Fruit fly (Drosophila melanogaster): ENCODE data around the gene Cyp313a2.

Cyp313a2 gene

dm6 chr3R:12244468-12245060 lies 7.9 kb upstream of the Cyp313a2 start:
- TF ChIP-seq CTCF (optimal IDR thresholded peaks at IDR 0.05) = no peak
- TF ChIP-seq CG8478 (optimal IDR thresholded peaks at IDR 0.05) = no peak

dm6 chr3R:12239166-12239565 lies 2.5 kb upstream of the Cyp313a2 start, which contains the start of gene Cyp313a3:
TSS of gene Cyp313a3 (minus strand) at chr3R:12239266.
- TF ChIP-seq CTCF (optimal IDR thresholded peaks at IDR 0.05) (no peak), CG8478 (optimal IDR thresholded peaks at IDR 0.05) (no peak)

dm6 chr3R:12234584-12234983 lies 2.1 kb downstream of the Cyp313a2 start, which contains the start of gene Cyp313a5:
TSS of gene Cyp313a5 (minus strand) at chr3R:12234684.
- TF ChIP-seq CG8478 (optimal IDR thresholded peaks at IDR 0.05) (no peak), CTCF (optimal IDR thresholded peaks at IDR 0.05) (no peak)

dm6 chr3R:12232629-12233028 lies 4.1 kb downstream of the Cyp313a2 start, which contains the start of gene Pglym87:
TSS of gene Pglym87 (minus strand) at chr3R:12232729.
- TF ChIP-seq CTCF (optimal IDR thresholded peaks at IDR 0.05) (no peak), CG8478 (optimal IDR thresholded peaks at IDR 0.05) (no peak)

- TF ChIP-seq CG8478 (optimal IDR thresholded peaks at IDR 0.05) (no peak), CTCF (optimal IDR thresholded peaks at IDR 0.05) (no peak)
Observed at dm6 chr3R:12229113-12229512, 7.6 kb downstream of the Cyp313a2 start, which contains the start of gene CG3916. TSS of gene CG3916 (plus strand) at chr3R:12229413.

dm6 chr3R:12226239-12226638 lies 10.5 kb downstream of the Cyp313a2 start, which contains the start of gene CG12256:
TSS of gene CG12256 (minus strand) at chr3R:12226339.
- TF ChIP-seq CG8478 (optimal IDR thresholded peaks at IDR 0.05) = no peak
- TF ChIP-seq CTCF (optimal IDR thresholded peaks at IDR 0.05) = no peak

dm6 chr3R:12224919-12225318 lies 11.8 kb downstream of the Cyp313a2 start, which contains the start of gene CG17404:
TSS of gene CG17404 (minus strand) at chr3R:12225019.
- TF ChIP-seq CG8478 (optimal IDR thresholded peaks at IDR 0.05) (no peak), CTCF (optimal IDR thresholded peaks at IDR 0.05) (no peak)

- TF ChIP-seq CG8478 (optimal IDR thresholded peaks at IDR 0.05) = no peak
- TF ChIP-seq CTCF (optimal IDR thresholded peaks at IDR 0.05) = peak; percentile 86 to 91
Observed at dm6 chr3R:12222093-12222492, 14.6 kb downstream of the Cyp313a2 start, which contains the start of gene Rsbp15. TSS of gene Rsbp15 (plus strand) at chr3R:12222387.

- TF ChIP-seq CG8478 (optimal IDR thresholded peaks at IDR 0.05) (no peak), CTCF (optimal IDR thresholded peaks at IDR 0.05) (no peak)
Observed at dm6 chr3R:12221366-12221916, 15.3 kb downstream of the Cyp313a2 start, which contains the start of gene CG4860. TSS of gene CG4860 (minus strand) at chr3R:12221464.

- TF ChIP-seq CG8478 (optimal IDR thresholded peaks at IDR 0.05) (no peak), CTCF (optimal IDR thresholded peaks at IDR 0.05) (no peak)
Observed at dm6 chr3R:12219497-12219896, 17.2 kb downstream of the Cyp313a2 start, which contains the start of gene Cog1. TSS of gene Cog1 (minus strand) at chr3R:12219686.

dm6 chr3R:12214201-12214600 lies 22.5 kb downstream of the Cyp313a2 start, which contains the start of gene CG14742:
TSS of gene CG14742 (plus strand) at chr3R:12214501.
- TF ChIP-seq CTCF (optimal IDR thresholded peaks at IDR 0.05) = no peak
- no peak for TF ChIP-seq CG8478 (optimal IDR thresholded peaks at IDR 0.05)

- no peak for TF ChIP-seq CTCF (optimal IDR thresholded peaks at IDR 0.05)
- no peak for TF ChIP-seq CG8478 (optimal IDR thresholded peaks at IDR 0.05)
Observed at dm6 chr3R:12211552-12211951, 25.2 kb downstream of the Cyp313a2 start.

dm6 chr3R:12210260-12210659 lies 26.4 kb downstream of the Cyp313a2 start, which contains the start of gene CG4830:
TSS of gene CG4830 (minus strand) at chr3R:12210360.
- no peak for TF ChIP-seq CTCF (optimal IDR thresholded peaks at IDR 0.05)
- no peak for TF ChIP-seq CG8478 (optimal IDR thresholded peaks at IDR 0.05)

dm6 chr3R:12197641-12198040 lies 39.1 kb downstream of the Cyp313a2 start, which contains the start of gene Adk1:
TSS of gene Adk1 (plus strand) at chr3R:12197941.
- no peak for TF ChIP-seq CTCF (optimal IDR thresholded peaks at IDR 0.05)
- no peak for TF ChIP-seq CG8478 (optimal IDR thresholded peaks at IDR 0.05)

- TF ChIP-seq CG8478 (optimal IDR thresholded peaks at IDR 0.05) (no peak), CTCF (optimal IDR thresholded peaks at IDR 0.05) (no peak)
Observed at dm6 chr3R:12196100-12196499, 40.6 kb downstream of the Cyp313a2 start.

- no peak for TF ChIP-seq CTCF (optimal IDR thresholded peaks at IDR 0.05)
- TF ChIP-seq CG8478 (optimal IDR thresholded peaks at IDR 0.05) = no peak
Observed at dm6 chr3R:12194911-12195310, 41.8 kb downstream of the Cyp313a2 start, which contains the start of the genes eIF3d2 and CG43450. TSS of gene eIF3d2 (minus strand) at chr3R:12195011. TSS of gene CG43450 (plus strand) at chr3R:12195294.
